Fruit fly (Drosophila melanogaster) whole organism, embryonic: Measurements from ENCODE around the gene NPF.

ENCODE experiments used
- Atf-2 ChIP-seq: fragments of 200-800 bp; sonication (Bioruptor generic); optimal IDR thresholded peaks from 2 replicates; lab custom pipeline; 2016; ENCODE audit warnings: missing biosample characterization, missing genetic modification characterization
- CG10321 ChIP-seq: fragments of 200-800 bp; sonication (Bioruptor generic); IDR thresholded peaks from 2 replicates; pipeline ENCODE4 v1.3.6; 2022; ENCODE audit warnings: missing biosample characterization, missing genetic modification characterization
- CG10462 ChIP-seq: fragments of 200-800 bp; sonication (Bioruptor generic); optimal IDR thresholded peaks from 2 replicates; lab custom pipeline; 2016; ENCODE audit warnings: missing biosample characterization, missing genetic modification characterization
- CG12942 ChIP-seq: fragments of 200-800 bp; sonication (Bioruptor generic); optimal IDR thresholded peaks from 3 replicates; lab custom pipeline; 2016; ENCODE audit warnings: missing biosample characterization, missing genetic modification characterization
- CG14860 ChIP-seq: fragments of 200-800 bp; sonication (Bioruptor generic); IDR thresholded peaks from 3 replicates; pipeline ENCODE4 v1.3.6; 2022; ENCODE audit warnings: missing biosample characterization, missing genetic modification characterization; ENCODE audit not compliant: partially characterized antibody
- CG16779 ChIP-seq: fragments of 200-800 bp; sonication (Bioruptor generic); IDR thresholded peaks from 2 replicates; pipeline ENCODE4 v1.3.6; 2022; ENCODE audit warnings: missing biosample characterization, missing genetic modification characterization
- CG16863 ChIP-seq: fragments of 200-800 bp; sonication (Bioruptor generic); optimal IDR thresholded peaks from 3 replicates; lab custom pipeline; 2016; ENCODE audit warnings: missing biosample characterization, missing genetic modification characterization
- CG17385 ChIP-seq: fragments of 200-800 bp; sonication (Bioruptor generic); optimal IDR thresholded peaks from 3 replicates; lab custom pipeline; 2018; ENCODE audit warnings: missing biosample characterization, mild to moderate bottlenecking, missing genetic modification characterization
- CG3281 ChIP-seq: fragments of 200-800 bp; sonication (Bioruptor generic); optimal IDR thresholded peaks from 3 replicates; lab custom pipeline; 2017; ENCODE audit warnings: missing biosample characterization, mild to moderate bottlenecking, missing genetic modification characterization
- CG3407 ChIP-seq: fragments of 200-800 bp; sonication (Bioruptor generic); optimal IDR thresholded peaks from 2 replicates; lab custom pipeline; 2018; ENCODE audit warnings: missing biosample characterization, mild to moderate bottlenecking, missing genetic modification characterization
- CG4282 ChIP-seq: fragments of 200-800 bp; sonication (Bioruptor generic); optimal IDR thresholded peaks from 2 replicates; lab custom pipeline; 2016; ENCODE audit warnings: missing biosample characterization, missing genetic modification characterization
- CG7987 ChIP-seq: fragments of 200-800 bp; sonication (Bioruptor generic); optimal IDR thresholded peaks from 2 replicates; lab custom pipeline; 2018; ENCODE audit warnings: missing biosample characterization, mild to moderate bottlenecking, missing genetic modification characterization, moderate library complexity
- D19A ChIP-seq: fragments of 200-800 bp; optimal IDR thresholded peaks from 3 replicates; lab custom pipeline; 2019; ENCODE audit warnings: missing biosample characterization, mild to moderate bottlenecking, missing genetic modification characterization, moderate library complexity
- D19B ChIP-seq: fragments of 200-800 bp; sonication (Bioruptor generic); optimal IDR thresholded peaks from 2 replicates; lab custom pipeline; 2017; ENCODE audit warnings: missing biosample characterization, mild to moderate bottlenecking, missing genetic modification characterization
- Dbx ChIP-seq: fragments of 200-800 bp; sonication (Bioruptor generic); IDR thresholded peaks from 3 replicates; pipeline ENCODE4 v1.3.6; 2022; ENCODE audit warnings: missing biosample characterization, missing genetic modification characterization
- Dek ChIP-seq: fragments of 200-800 bp; sonication (Bioruptor generic); optimal IDR thresholded peaks from 3 replicates; lab custom pipeline; 2019; ENCODE audit warnings: missing biosample characterization, mild to moderate bottlenecking, missing genetic modification characterization, moderate library complexity
- Ets97D ChIP-seq: fragments of 200-800 bp; sonication (Bioruptor generic); optimal IDR thresholded peaks from 3 replicates; lab custom pipeline; 2016; ENCODE audit warnings: missing biosample characterization, missing genetic modification characterization
- HmgZ ChIP-seq: fragments of 200-800 bp; sonication (Bioruptor generic); optimal IDR thresholded peaks from 2 replicates; lab custom pipeline; 2018; ENCODE audit warnings: missing biosample characterization, mild to moderate bottlenecking, missing genetic modification characterization
- Jarid2 ChIP-seq: fragments of 200-800 bp; sonication (Bioruptor generic); optimal IDR thresholded peaks from 3 replicates; lab custom pipeline; 2017; ENCODE audit warnings: mild to moderate bottlenecking, missing biosample characterization, missing genetic modification reagents, missing genetic modification characterization
- Lhr ChIP-seq: fragments of 200-800 bp; sonication (Bioruptor generic); optimal IDR thresholded peaks from 3 replicates; lab custom pipeline; 2017; ENCODE audit warnings: mild to moderate bottlenecking, missing biosample characterization, missing genetic modification reagents, missing genetic modification characterization
- Lim3 ChIP-seq: fragments of 200-800 bp; sonication (Bioruptor generic); IDR thresholded peaks from 2 replicates; pipeline ENCODE4 v1.3.6; 2022; ENCODE audit warnings: missing biosample characterization, missing genetic modification characterization
- Lpt ChIP-seq: fragments of >200 bp; optimal IDR thresholded peaks from 2 replicates; lab custom pipeline; 2018; ENCODE audit warnings: missing biosample characterization, missing genetic modification characterization
- Med ChIP-seq: fragments of 200-800 bp; sonication (Bioruptor generic); peaks from one replicate; lab custom pipeline; 2016; ENCODE audit warnings: missing biosample characterization, missing genetic modification characterization, mild to moderate bottlenecking, inconsistent platforms, moderate library complexity
- NK7.1 ChIP-seq: fragments of 200-800 bp; sonication (Bioruptor generic); optimal IDR thresholded peaks from 3 replicates; lab custom pipeline; 2016; ENCODE audit warnings: missing biosample characterization, missing genetic modification characterization
- Neu2 ChIP-seq: fragments of 200-800 bp; sonication (Bioruptor generic); optimal IDR thresholded peaks from 3 replicates; lab custom pipeline; 2016; ENCODE audit warnings: missing biosample characterization, missing genetic modification characterization, borderline replicate concordance
- Nf-YA ChIP-seq: fragments of 200-800 bp; sonication (Bioruptor generic); IDR thresholded peaks from 2 replicates; pipeline ENCODE4 v1.3.6; 2022; ENCODE audit warnings: missing biosample characterization, missing genetic modification characterization
- Oaz ChIP-seq: fragments of 200-800 bp; sonication (Bioruptor generic); IDR thresholded peaks from 2 replicates; pipeline ENCODE4 v1.3.6; 2022; ENCODE audit warnings: missing biosample characterization, missing genetic modification characterization
- Optix ChIP-seq: fragments of 200-800 bp; sonication (Bioruptor generic); IDR thresholded peaks from 3 replicates; pipeline ENCODE4 v1.3.6; 2022; ENCODE audit warnings: missing biosample characterization, missing genetic modification characterization
- Sox100B ChIP-seq: fragments of 200-800 bp; sonication (Bioruptor generic); optimal IDR thresholded peaks from 3 replicates; lab custom pipeline; 2018; ENCODE audit warnings: missing biosample characterization, mild to moderate bottlenecking, missing genetic modification characterization
- Sox102F ChIP-seq: fragments of 200-800 bp; sonication (Bioruptor generic); optimal IDR thresholded peaks from 2 replicates; lab custom pipeline; 2018; ENCODE audit warnings: missing biosample characterization, mild to moderate bottlenecking, missing genetic modification characterization, moderate library complexity
- Ssrp ChIP-seq: fragments of 200-800 bp; sonication (Bioruptor generic); optimal IDR thresholded peaks from 2 replicates; lab custom pipeline; 2018; ENCODE audit warnings: missing biosample characterization, mild to moderate bottlenecking, missing genetic modification characterization, moderate library complexity
- al ChIP-seq: fragments of 200-800 bp; sonication (Bioruptor generic); IDR thresholded peaks from 2 replicates; pipeline ENCODE4 v1.3.6; 2022; ENCODE audit warnings: missing biosample characterization, missing genetic modification characterization
- amos ChIP-seq: fragments of 200-800 bp; sonication (Bioruptor generic); IDR thresholded peaks from 2 replicates; pipeline ENCODE4 v1.3.6; 2022; ENCODE audit warnings: missing biosample characterization, missing genetic modification characterization; ENCODE audit not compliant: partially characterized antibody
- ap ChIP-seq: fragments of 200-800 bp; sonication (Bioruptor generic); IDR thresholded peaks from 2 replicates; pipeline ENCODE4 v1.3.6; 2022; ENCODE audit warnings: missing biosample characterization, missing genetic modification characterization
- az2 ChIP-seq: fragments of 200-800 bp; sonication (Bioruptor generic); optimal IDR thresholded peaks from 3 replicates; lab custom pipeline; 2016; ENCODE audit warnings: missing biosample characterization, missing genetic modification characterization
- cato ChIP-seq: fragments of 200-800 bp; sonication (Bioruptor generic); optimal IDR thresholded peaks from 2 replicates; lab custom pipeline; 2016; ENCODE audit warnings: missing biosample characterization, missing genetic modification characterization, borderline replicate concordance
- crp ChIP-seq, 2 experiments: fragments of 200-800 bp; sonication (Bioruptor generic); optimal IDR thresholded peaks; 2 replicates in 1 of 2; 3 replicates in 1 of 2; lab custom pipeline; 2017; ENCODE audit warnings: missing biosample characterization in 2 of 2, missing genetic modification characterization in 2 of 2, mild to moderate bottlenecking in 1 of 2, moderate library complexity in 1 of 2
- danr ChIP-seq: fragments of 200-800 bp; sonication (Bioruptor generic); IDR thresholded peaks from 2 replicates; pipeline ENCODE4 v1.3.6; 2022; ENCODE audit warnings: missing biosample characterization, missing genetic modification characterization
- dati ChIP-seq: fragments of 200-800 bp; sonication (Bioruptor generic); IDR thresholded peaks from 2 replicates; pipeline ENCODE4 v1.3.6; 2022; ENCODE audit warnings: missing biosample characterization, missing genetic modification characterization
- fd3F ChIP-seq: fragments of 200-800 bp; sonication (Bioruptor generic); optimal IDR thresholded peaks from 2 replicates; lab custom pipeline; 2018; ENCODE audit warnings: missing biosample characterization, mild to moderate bottlenecking, missing genetic modification characterization, moderate library complexity
- gsb-n ChIP-seq: fragments of 200-800 bp; sonication (Bioruptor generic); optimal IDR thresholded peaks from 3 replicates; lab custom pipeline; 2018; ENCODE audit warnings: missing biosample characterization, mild to moderate bottlenecking, missing genetic modification characterization
- h ChIP-seq: fragments of >200 bp; optimal IDR thresholded peaks from 2 replicates; lab custom pipeline; 2017
- hbn ChIP-seq: fragments of 200-800 bp; sonication (Bioruptor generic); IDR thresholded peaks from 2 replicates; pipeline ENCODE4 v1.3.6; 2022; ENCODE audit warnings: missing biosample characterization, missing genetic modification characterization; ENCODE audit not compliant: partially characterized antibody
- her ChIP-seq: fragments of 200-800 bp; sonication (Bioruptor generic); optimal IDR thresholded peaks from 2 replicates; lab custom pipeline; 2016; ENCODE audit warnings: missing biosample characterization, missing genetic modification characterization
- lab ChIP-seq: fragments of 200-800 bp; sonication (Bioruptor generic); optimal IDR thresholded peaks from 3 replicates; lab custom pipeline; 2017; ENCODE audit warnings: missing biosample characterization, missing genetic modification characterization, mild to moderate bottlenecking, moderate library complexity, missing genetic modification reagents
- odd ChIP-seq: fragments of 200-800 bp; sonication (Bioruptor generic); optimal IDR thresholded peaks from 2 replicates; lab custom pipeline; 2017; ENCODE audit warnings: missing biosample characterization, mild to moderate bottlenecking, missing genetic modification characterization
- phol ChIP-seq: fragments of 200-800 bp; sonication (Bioruptor generic); optimal IDR thresholded peaks from 3 replicates; lab custom pipeline; 2018; ENCODE audit warnings: missing biosample characterization, mild to moderate bottlenecking, missing genetic modification characterization, moderate library complexity
- shn ChIP-seq: fragments of 200-800 bp; sonication (Bioruptor generic); optimal IDR thresholded peaks from 3 replicates; lab custom pipeline; 2016; ENCODE audit warnings: missing biosample characterization, missing genetic modification characterization
- sisA ChIP-seq: fragments of 200-800 bp; sonication (Bioruptor generic); IDR thresholded peaks from 2 replicates; pipeline ENCODE4 v1.3.6; 2022; ENCODE audit warnings: missing biosample characterization, missing genetic modification characterization
- sqz ChIP-seq: fragments of 200-800 bp; sonication (Bioruptor generic); optimal IDR thresholded peaks from 3 replicates; lab custom pipeline; 2018; ENCODE audit warnings: missing biosample characterization, mild to moderate bottlenecking, missing genetic modification characterization
- tio ChIP-seq: fragments of 200-800 bp; sonication (Bioruptor generic); optimal IDR thresholded peaks from 2 replicates; lab custom pipeline; 2017; ENCODE audit warnings: missing biosample characterization, missing genetic modification characterization, inconsistent platforms
- trem ChIP-seq: fragments of 200-800 bp; optimal IDR thresholded peaks from 3 replicates; lab custom pipeline; 2019; ENCODE audit warnings: missing biosample characterization, mild to moderate bottlenecking, missing genetic modification characterization, moderate library complexity

NPF gene

dm6 chr3R:16630564-16630963, 21.5 kb downstream of the NPF start (continued):
- TF ChIP-seq fd3F (GFP tag; lab: Kevin White, UChicago), result no peak
- no peak for TF ChIP-seq dati (GFP tag; lab: Robert Waterston, UW)
- TF ChIP-seq CG3281 (GFP tag; lab: Kevin White, UChicago), result no peak
- no peak for TF ChIP-seq Neu2 (GFP tag; lab: Kevin White, UChicago)
- no peak for TF ChIP-seq h (lab: Kevin White, UChicago)
- TF ChIP-seq Nf-YA (GFP tag; lab: Robert Waterston, UW), result no peak
- no peak for TF ChIP-seq cato (GFP tag; lab: Kevin White, UChicago)
- TF ChIP-seq CG16863, result peak; percentile 5
- no peak for TF ChIP-seq Lpt (GFP tag; lab: Kevin White, UChicago)
- no peak for TF ChIP-seq Lhr (GFP tag; lab: Kevin White, UChicago)
- TF ChIP-seq Oaz (GFP tag; lab: Robert Waterston, UW), result no peak
- no peak for TF ChIP-seq CG16779 (GFP tag; lab: Robert Waterston, UW)
- peak; percentile 38 for TF ChIP-seq Atf-2 (GFP tag; lab: Kevin White, UChicago)
- TF ChIP-seq D19A (tag; lab: Kevin White, UChicago), result peak; percentile 27
- no peak for TF ChIP-seq odd
- TF ChIP-seq CG7987, result no peak
- TF ChIP-seq her (GFP tag; lab: Kevin White, UChicago), result no peak
- TF ChIP-seq danr (GFP tag; lab: Robert Waterston, UW), result no peak
- TF ChIP-seq gsb-n, result no peak
- TF ChIP-seq sqz (GFP tag; lab: Kevin White, UChicago), result no peak
- TF ChIP-seq Lim3, result no peak
- TF ChIP-seq trem (tag; lab: Kevin White, UChicago), result peak; percentile 17
- TF ChIP-seq lab (GFP tag; lab: Kevin White, UChicago), result no peak
- no peak for TF ChIP-seq CG12942 (GFP tag; lab: Kevin White, UChicago)
- TF ChIP-seq CG3407, result no peak
- TF ChIP-seq Dbx (GFP tag; lab: Robert Waterston, UW), result no peak
- TF ChIP-seq Med, result no peak
- TF ChIP-seq CG10462 (GFP tag; lab: Kevin White, UChicago), result no peak
- no peak for TF ChIP-seq hbn
- no peak for TF ChIP-seq D19B
- no peak for TF ChIP-seq CG17385 (GFP tag; lab: Kevin White, UChicago)
- TF ChIP-seq Ssrp (tag; lab: Kevin White, UChicago), result peak; percentile 22
- TF ChIP-seq Sox100B (GFP tag; lab: Kevin White, UChicago), result no peak
- no peak for TF ChIP-seq Ets97D (GFP tag; lab: Kevin White, UChicago)
- TF ChIP-seq az2 (GFP tag; lab: Kevin White, UChicago), result no peak
- TF ChIP-seq Dek, result no peak
- no peak for TF ChIP-seq CG14860 (GFP tag; lab: Robert Waterston, UW)
- no peak for TF ChIP-seq amos (GFP tag; lab: Robert Waterston, UW)
- no peak for TF ChIP-seq sisA (GFP tag; lab: Robert Waterston, UW)
- TF ChIP-seq CG10321 (GFP tag; lab: Robert Waterston, UW), result no peak
- no peak for TF ChIP-seq Optix (GFP tag; lab: Robert Waterston, UW)
- no peak for TF ChIP-seq CG4282
- no peak for TF ChIP-seq HmgZ (tag; lab: Kevin White, UChicago)
- TF ChIP-seq Jarid2, result no peak
- no peak for TF ChIP-seq NK7.1 (GFP tag; lab: Kevin White, UChicago)
- no peak for TF ChIP-seq ap
- TF ChIP-seq tio (GFP tag; lab: Kevin White, UChicago), result no peak
- TF ChIP-seq Sox102F (GFP tag; lab: Kevin White, UChicago), result no peak
- TF ChIP-seq al, result no peak
- no peak for TF ChIP-seq crp (GFP tag; optimal IDR thresholded peaks at IDR 0.05; lab: Kevin White, UChicago)
- TF ChIP-seq shn (GFP tag; lab: Kevin White, UChicago), result no peak
- TF ChIP-seq phol (tag; lab: Kevin White, UChicago), result peak; percentile 28
